Fruit fly (Drosophila melanogaster) S2 (cell line): ENCODE data around the gene Cul2.

Experiments
- CG8478 ChIP-seq: fragments of >200 bp; optimal IDR thresholded peaks from 2 replicates; lab custom pipeline; 2018
- CTCF ChIP-seq, 2 experiments: fragments of >200 bp; optimal IDR thresholded peaks; 2 replicates each; lab custom pipeline; 2018

dm6 chr2L:21624472-21624787 is 34.1 kb upstream of the Cul2 start:
- TF ChIP-seq CTCF (optimal IDR thresholded peaks at IDR 0.05; lab: Kevin White, UChicago): no peak
- TF ChIP-seq CG8478 (lab: Kevin White, UChicago): no peak
